Worm (Caenorhabditis elegans): ENCODE results near the gene pir-2.

ce11 chrIII:9465424-9465823, 22.0 kb upstream of the pir-2 start, which contains the start of gene B0464.9:
- TF ChIP-seq tab-1 (GFP tag; IDR thresholded peaks at IDR 0.05) (no peak), T22C8.4 (GFP tag; IDR thresholded peaks at IDR 0.05) (peak; percentile 6; the same call in 1 of the 2 replicates), flt-1 (GFP tag; IDR thresholded peaks at IDR 0.05) (no peak), ztf-29 (GFP tag; IDR thresholded peaks at IDR 0.05) (no peak), klf-2 (GFP tag; conservative IDR thresholded peaks at IDR 0.05) (no peak)
